Worm (Caenorhabditis elegans): ENCODE data around the gene gpa-17.

ce11 chrIII:2616212-2616611 lies 29.9 kb downstream of the gpa-17 start:
- TF ChIP-seq him-1 (tag; optimal IDR thresholded peaks at IDR 0.05) (no peak), W03F9.2 (tag; optimal IDR thresholded peaks at IDR 0.05) (no peak), dao-5 (tag; optimal IDR thresholded peaks at IDR 0.05) (no peak)
